Fruit fly (Drosophila melanogaster): Measurements from ENCODE around the gene atk.

Gene atk

dm6 chr3L:20465941-20466340 lies 1.3 kb upstream of the atk start, which contains the start of gene CG42764:
CG42764 (minus strand) TSS chr3L:20466041.
- TF ChIP-seq CG8478 (optimal IDR thresholded peaks at IDR 0.05): no peak
- TF ChIP-seq abd-A (tag; optimal IDR thresholded peaks at IDR 0.05): no peak
- TF ChIP-seq CG1647 (GFP tag; optimal IDR thresholded peaks at IDR 0.05): no peak
- no peak for TF ChIP-seq Nf-YA (GFP tag; IDR thresholded peaks at IDR 0.05)

dm6 chr3L:20462391-20462790 lies 2.3 kb downstream of the atk start:
- TF ChIP-seq CG15601 (tag; optimal IDR thresholded peaks at IDR 0.05) (no peak), CG2875 (GFP tag; optimal IDR thresholded peaks at IDR 0.05) (no peak), ewg (GFP tag; optimal IDR thresholded peaks at IDR 0.05) (no peak), CG11085 (GFP tag; IDR thresholded peaks at IDR 0.05) (no peak), ato (GFP tag; IDR thresholded peaks at IDR 0.05; ENCODE audit: partially characterized antibody) (no peak), exex (tag; optimal IDR thresholded peaks at IDR 0.05) (peak; percentile 99), CG3281 (GFP tag; optimal IDR thresholded peaks at IDR 0.05) (no peak), dpn (GFP tag; optimal IDR thresholded peaks at IDR 0.05) (no peak), grn (GFP tag; optimal IDR thresholded peaks at IDR 0.05) (peak; percentile 49), ems (GFP tag; optimal IDR thresholded peaks at IDR 0.05) (no peak), MESR4 (GFP tag; optimal IDR thresholded peaks at IDR 0.05) (no peak), zfh1 (GFP tag; IDR thresholded peaks at IDR 0.05) (no peak), CG3163 (GFP tag; optimal IDR thresholded peaks at IDR 0.05) (no peak), Doc3 (GFP tag; IDR thresholded peaks at IDR 0.05; ENCODE audit: partially characterized antibody) (no peak), D19A (tag; optimal IDR thresholded peaks at IDR 0.05) (peak; percentile 37), Pdp1 (GFP tag; optimal IDR thresholded peaks at IDR 0.05) (no peak), Elba2 (GFP tag; optimal IDR thresholded peaks at IDR 0.05) (no peak), CG14860 (GFP tag; IDR thresholded peaks at IDR 0.05; ENCODE audit: partially characterized antibody) (no peak), sug (tag; optimal IDR thresholded peaks at IDR 0.05) (peak; percentile 45), Hey (tag; optimal IDR thresholded peaks at IDR 0.05) (no peak), CG34376 (GFP tag; optimal IDR thresholded peaks at IDR 0.05) (peak; percentile 25), bab2 (GFP tag; optimal IDR thresholded peaks at IDR 0.05) (no peak), Poxn (GFP tag; IDR thresholded peaks at IDR 0.05) (no peak), sens-2 (GFP tag; IDR thresholded peaks at IDR 0.05) (0 out of 2 replicates have a peak, but pooled peaks have one; percentile 20), br (optimal IDR thresholded peaks at IDR 0.05) (no peak), knrl (GFP tag; IDR thresholded peaks at IDR 0.05; ENCODE audit: partially characterized antibody) (no peak), Dek (tag; optimal IDR thresholded peaks at IDR 0.05) (no peak), Nf-YC (tag; optimal IDR thresholded peaks at IDR 0.05) (no peak), CG17328 (GFP tag; IDR thresholded peaks at IDR 0.05) (no peak), CG8388 (GFP tag; optimal IDR thresholded peaks at IDR 0.05) (peak; percentile 16), CG9876 (GFP tag; optimal IDR thresholded peaks at IDR 0.05) (no peak), Atf-2 (GFP tag; optimal IDR thresholded peaks at IDR 0.05) (no peak), CG6791 (GFP tag; IDR thresholded peaks at IDR 0.05; ENCODE audit: partially characterized antibody) (no peak), tna (GFP tag; IDR thresholded peaks at IDR 0.05; ENCODE audit: partially characterized antibody) (no peak), Awh (GFP tag; IDR thresholded peaks at IDR 0.05) (no peak), pho (GFP tag; optimal IDR thresholded peaks at IDR 0.05) (no peak)

- TF ChIP-seq Hand (GFP tag; optimal IDR thresholded peaks at IDR 0.05) (no peak), CG10959 (GFP tag; IDR thresholded peaks at IDR 0.05) (no peak), CG12219 (GFP tag; optimal IDR thresholded peaks at IDR 0.05) (no peak), CG11696 (GFP tag; IDR thresholded peaks at IDR 0.05) (no peak)
Measured at dm6 chr3L:20460383-20460782, 4.3 kb downstream of the atk start, which contains the start of gene mag. mag (plus strand) TSS chr3L:20460683.
